Fruit fly (Drosophila melanogaster): ENCODE measurements around the gene CG9698.

The CG9698 gene

DNA sequence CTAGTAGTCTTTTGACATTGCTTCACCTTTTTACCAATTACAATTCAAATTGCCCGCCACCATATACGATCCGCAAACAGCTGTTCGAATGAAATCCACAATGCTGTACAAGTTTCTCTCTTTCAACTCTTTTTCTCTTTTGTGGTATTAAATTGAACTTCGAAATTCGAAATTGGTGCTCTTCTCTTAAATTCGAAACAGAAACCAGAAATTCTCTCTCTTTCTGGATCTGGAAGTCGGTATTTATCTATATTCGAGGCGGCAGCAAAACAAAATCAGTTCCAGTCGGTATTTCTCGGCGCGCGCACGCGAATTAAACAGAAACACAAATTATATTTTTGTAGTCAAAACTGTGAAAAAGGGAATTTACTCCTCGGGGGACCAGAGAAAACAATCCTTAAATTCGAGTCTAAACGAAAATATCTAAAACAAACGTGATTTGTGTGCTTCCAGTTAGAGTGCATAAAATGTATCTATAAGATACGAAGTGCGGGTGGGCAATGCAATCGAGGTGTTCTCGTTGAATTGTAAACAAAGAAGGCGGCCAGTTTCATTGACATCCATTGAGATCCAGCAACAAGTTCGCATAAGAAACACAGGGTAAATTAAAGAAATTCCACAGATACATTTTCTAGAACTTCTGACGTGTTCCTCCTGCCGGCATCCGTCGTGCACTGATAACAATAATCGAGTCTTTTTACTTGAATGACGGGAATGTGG lies 48.6 kb upstream of the CG9698 start, which contains the start of gene PH4alphaEFB (continued):
- TF ChIP-seq CG10543 (GFP tag; optimal IDR thresholded peaks at IDR 0.05) (no peak), CG1024 (GFP tag; IDR thresholded peaks at IDR 0.05) (no peak), CG1647 (GFP tag; optimal IDR thresholded peaks at IDR 0.05) (no peak), gsb-n (tag; optimal IDR thresholded peaks at IDR 0.05) (peak; percentile 78), CG4707 (GFP tag; optimal IDR thresholded peaks at IDR 0.05) (no peak), CG6765 (GFP tag; optimal IDR thresholded peaks at IDR 0.05) (no peak), C15 (GFP tag; IDR thresholded peaks at IDR 0.05) (no peak), CG8359 (GFP tag; optimal IDR thresholded peaks at IDR 0.05; ENCODE audit: borderline replicate concordance) (no peak), Dp (GFP tag; optimal IDR thresholded peaks at IDR 0.05) (peak; percentile 85), CG34376 (GFP tag; optimal IDR thresholded peaks at IDR 0.05) (peak; percentile 74), kay (GFP tag; optimal IDR thresholded peaks at IDR 0.05) (no peak), hbn (GFP tag; IDR thresholded peaks at IDR 0.05; ENCODE audit: partially characterized antibody) (peak; percentile 27; the same call in 1 of the 2 replicates), org-1 (GFP tag; optimal IDR thresholded peaks at IDR 0.05) (no peak), Hey (tag; optimal IDR thresholded peaks at IDR 0.05) (no peak), CG30431 (GFP tag; optimal IDR thresholded peaks at IDR 0.05) (no peak), CG11456 (GFP tag; IDR thresholded peaks at IDR 0.05) (no peak), ci (GFP tag; IDR thresholded peaks at IDR 0.05) (peak; percentile 68; the same call in 2 of the 3 replicates), ap (GFP tag; IDR thresholded peaks at IDR 0.05) (no peak), CG7786 (GFP tag; optimal IDR thresholded peaks at IDR 0.05) (no peak), Drgx (GFP tag; IDR thresholded peaks at IDR 0.05) (no peak), CG6683 (GFP tag; optimal IDR thresholded peaks at IDR 0.05) (no peak), Bgb (GFP tag; IDR thresholded peaks at IDR 0.05; ENCODE audit: partially characterized antibody) (peak; percentile 47; the same call in 1 of the 2 replicates), chinmo (GFP tag; IDR thresholded peaks at IDR 0.05; ENCODE audit: partially characterized antibody) (peak; percentile 56; the same call in 1 of the 4 replicates), dan (GFP tag; IDR thresholded peaks at IDR 0.05) (no peak), wek (GFP tag; optimal IDR thresholded peaks at IDR 0.05) (peak; percentile 3), bbx (GFP tag; IDR thresholded peaks at IDR 0.05; ENCODE audit: partially characterized antibody) (no peak), CG2129 (GFP tag; IDR thresholded peaks at IDR 0.05; ENCODE audit: partially characterized antibody) (no peak), CG13624 (GFP tag; optimal IDR thresholded peaks at IDR 0.05) (no peak), dysf (GFP tag; IDR thresholded peaks at IDR 0.05) (no peak), Dll (GFP tag; IDR thresholded peaks at IDR 0.05; ENCODE audit: partially characterized antibody) (peak; percentile 22; the same call in 1 of the 4 replicates), CG17359 (tag; optimal IDR thresholded peaks at IDR 0.05) (no peak), chif (GFP tag; optimal IDR thresholded peaks at IDR 0.05) (no peak), CG12104 (GFP tag; optimal IDR thresholded peaks at IDR 0.05) (no peak), maf-S (GFP tag; optimal IDR thresholded peaks at IDR 0.05) (no peak), tap (tag; optimal IDR thresholded peaks at IDR 0.05) (peak; percentile 5), CG2712 (tag; optimal IDR thresholded peaks at IDR 0.05) (peak; percentile 33), CG11504 (tag; optimal IDR thresholded peaks at IDR 0.05) (peak; percentile 29), CG13424 (tag; optimal IDR thresholded peaks at IDR 0.05) (no peak), en (GFP tag; optimal IDR thresholded peaks at IDR 0.05) (no peak), Mad (GFP tag; optimal IDR thresholded peaks at IDR 0.05) (no peak), ash1 (GFP tag; optimal IDR thresholded peaks at IDR 0.05) (no peak), so (GFP tag; IDR thresholded peaks at IDR 0.05) (peak; percentile 10; the same call in 1 of the 3 replicates), pzg (GFP tag; optimal IDR thresholded peaks at IDR 0.05) (peak; percentile 9), gcm (GFP tag; optimal IDR thresholded peaks at IDR 0.05) (peak; percentile 64), Opbp (GFP tag; IDR thresholded peaks at IDR 0.05; ENCODE audit: partially characterized antibody) (0 out of 3 replicates have a peak, but pooled peaks have one; percentile 22)

All from whole organism, embryonic.